Worm (Caenorhabditis elegans) whole organism, L3 larva: ENCODE data around the gene ZK813.5.
A peak's percentile ranks its signal among the peaks of the same experiment; 100 is the strongest.

Experiments used
- R02D3.7 ChIP-seq: fragments of 150-350 bp; optimal IDR thresholded peaks from 2 replicates; lab custom pipeline; 2014; ENCODE audit warnings: missing biosample characterization, missing genetic modification characterization
- ama-1 ChIP-seq: fragments of 150-350 bp; optimal IDR thresholded peaks from 2 replicates; lab custom pipeline; 2018
- ceh-28 ChIP-seq: fragments of 150-350 bp; optimal IDR thresholded peaks from 2 replicates; lab custom pipeline; 2014; ENCODE audit warnings: missing biosample characterization, missing genetic modification reagents, missing genetic modification characterization
- ceh-82 ChIP-seq: fragments of 150-350 bp; optimal IDR thresholded peaks from 2 replicates; lab custom pipeline; 2014; ENCODE audit warnings: missing biosample characterization, missing genetic modification characterization
- daf-12 ChIP-seq: fragments of 150-350 bp; optimal IDR thresholded peaks from 2 replicates; lab custom pipeline; 2014; ENCODE audit warnings: missing biosample characterization, missing genetic modification reagents, missing genetic modification characterization
- egl-27 ChIP-seq: sonication (generic microtip); optimal IDR thresholded peaks from 4 replicates; lab custom pipeline; 2017; ENCODE audit warnings: missing biosample characterization, missing genetic modification reagents, missing genetic modification characterization
- elt-1 ChIP-seq: fragments of 150-350 bp; optimal IDR thresholded peaks from 2 replicates; lab custom pipeline; 2014; ENCODE audit warnings: missing biosample characterization, missing genetic modification characterization
- elt-2 ChIP-seq: sonication (generic microtip); optimal IDR thresholded peaks from 2 replicates; lab custom pipeline; 2016; ENCODE audit warnings: missing genetic modification reagents, mild to moderate bottlenecking, missing genetic modification characterization, missing compliant biosample characterization
- eor-1 ChIP-seq, 2 experiments: fragments of 150-350 bp; optimal IDR thresholded peaks; 2 replicates each; lab custom pipeline; 2014 to 2018; ENCODE audit warnings: missing biosample characterization in 2 of 2, missing genetic modification characterization in 2 of 2
- fkh-10 ChIP-seq: sonication (generic microtip); optimal IDR thresholded peaks from 2 replicates; lab custom pipeline; 2017; ENCODE audit warnings: missing biosample characterization, missing genetic modification reagents, missing genetic modification characterization
- fkh-2 ChIP-seq: fragments of 150-350 bp; optimal IDR thresholded peaks from 2 replicates; lab custom pipeline; 2014; ENCODE audit warnings: missing biosample characterization, missing genetic modification reagents, missing genetic modification characterization
- fos-1 ChIP-seq: fragments of 150-350 bp; optimal IDR thresholded peaks from 2 replicates; lab custom pipeline; 2014; ENCODE audit warnings: missing biosample characterization, missing genetic modification characterization
- hmg-11 ChIP-seq: sonication (generic microtip); optimal IDR thresholded peaks from 2 replicates; lab custom pipeline; 2016; ENCODE audit warnings: missing genetic modification characterization, missing compliant biosample characterization
- jun-1 ChIP-seq: fragments of 150-350 bp; optimal IDR thresholded peaks from 2 replicates; lab custom pipeline; 2014; ENCODE audit warnings: missing biosample characterization, missing genetic modification reagents, missing genetic modification characterization
- lin-15B ChIP-seq: fragments of 150-350 bp; optimal IDR thresholded peaks from 2 replicates; lab custom pipeline; 2014; ENCODE audit warnings: missing biosample characterization, missing genetic modification characterization
- lin-39 ChIP-seq: fragments of 150-350 bp; optimal IDR thresholded peaks from 2 replicates; lab custom pipeline; 2018; ENCODE audit warnings: missing biosample characterization, missing genetic modification reagents, missing genetic modification characterization
- lsy-12 ChIP-seq: sonication (generic microtip); optimal IDR thresholded peaks from 2 replicates; lab custom pipeline; 2016; ENCODE audit warnings: mild to moderate bottlenecking, missing genetic modification characterization, missing compliant biosample characterization
- nfya-1 ChIP-seq: sonication (generic microtip); optimal IDR thresholded peaks from 2 replicates; lab custom pipeline; 2017; ENCODE audit warnings: missing genetic modification characterization, mild to moderate bottlenecking, missing compliant biosample characterization, antibody characterized with exemption, moderate library complexity; ENCODE audit not compliant: insufficient read depth
- nhr-11 ChIP-seq: fragments of 150-350 bp; optimal IDR thresholded peaks from 2 replicates; lab custom pipeline; 2014; ENCODE audit warnings: missing biosample characterization, missing genetic modification characterization
- nhr-237 ChIP-seq: fragments of 150-350 bp; optimal IDR thresholded peaks from 2 replicates; lab custom pipeline; 2014; ENCODE audit warnings: missing biosample characterization, missing genetic modification characterization
- nhr-25 ChIP-seq: sonication (generic microtip); optimal IDR thresholded peaks from 2 replicates; lab custom pipeline; 2017; ENCODE audit warnings: missing biosample characterization, missing genetic modification characterization
- nhr-28 ChIP-seq: fragments of 150-350 bp; optimal IDR thresholded peaks from 2 replicates; lab custom pipeline; 2014; ENCODE audit warnings: missing biosample characterization, missing genetic modification characterization
- nhr-43 ChIP-seq: sonication (generic microtip); optimal IDR thresholded peaks from 2 replicates; lab custom pipeline; 2016; ENCODE audit warnings: mild to moderate bottlenecking, missing genetic modification characterization, missing compliant biosample characterization; ENCODE audit not compliant: poor library complexity, severe bottlenecking
- nhr-67 ChIP-seq: fragments of 150-350 bp; optimal IDR thresholded peaks from 2 replicates; lab custom pipeline; 2014; ENCODE audit warnings: missing biosample characterization, missing genetic modification characterization
- nhr-76 ChIP-seq: fragments of 150-350 bp; sonication (generic microtip); optimal IDR thresholded peaks from 5 replicates; lab custom pipeline; 2014; ENCODE audit warnings: missing biosample characterization, missing genetic modification characterization
- nhr-77 ChIP-seq: fragments of 150-350 bp; optimal IDR thresholded peaks from 2 replicates; lab custom pipeline; 2014; ENCODE audit warnings: missing biosample characterization, missing genetic modification characterization
- pha-4 ChIP-seq: fragments of 150-350 bp; optimal IDR thresholded peaks from 2 replicates; lab custom pipeline; 2014; ENCODE audit warnings: missing biosample characterization, missing genetic modification reagents, missing genetic modification characterization
- pqm-1 ChIP-seq: fragments of 150-350 bp; optimal IDR thresholded peaks from 2 replicates; lab custom pipeline; 2017; ENCODE audit warnings: missing biosample characterization, missing genetic modification characterization, inconsistent platforms
- skn-1 ChIP-seq: fragments of 150-350 bp; optimal IDR thresholded peaks from 2 replicates; lab custom pipeline; 2014; ENCODE audit warnings: missing biosample characterization, missing genetic modification characterization
- snpc-4 ChIP-seq: fragments of 150-350 bp; optimal IDR thresholded peaks from 2 replicates; lab custom pipeline; 2014; ENCODE audit warnings: missing biosample characterization, missing genetic modification characterization
- unc-39 ChIP-seq: sonication (generic microtip); optimal IDR thresholded peaks from 4 replicates; lab custom pipeline; 2017; ENCODE audit warnings: missing biosample characterization, missing genetic modification characterization
- unc-62 ChIP-seq: fragments of 150-350 bp; sonication (generic microtip); optimal IDR thresholded peaks from 4 replicates; lab custom pipeline; 2014; ENCODE audit warnings: missing biosample characterization, missing genetic modification reagents, missing genetic modification characterization
- zag-1 ChIP-seq: fragments of 150-350 bp; optimal IDR thresholded peaks from 2 replicates; lab custom pipeline; 2014; ENCODE audit warnings: missing biosample characterization, missing genetic modification characterization
- ztf-11 ChIP-seq: fragments of 150-350 bp; optimal IDR thresholded peaks from 2 replicates; lab custom pipeline; 2014; ENCODE audit warnings: missing biosample characterization, missing genetic modification characterization

Gene ZK813.5

DNA sequence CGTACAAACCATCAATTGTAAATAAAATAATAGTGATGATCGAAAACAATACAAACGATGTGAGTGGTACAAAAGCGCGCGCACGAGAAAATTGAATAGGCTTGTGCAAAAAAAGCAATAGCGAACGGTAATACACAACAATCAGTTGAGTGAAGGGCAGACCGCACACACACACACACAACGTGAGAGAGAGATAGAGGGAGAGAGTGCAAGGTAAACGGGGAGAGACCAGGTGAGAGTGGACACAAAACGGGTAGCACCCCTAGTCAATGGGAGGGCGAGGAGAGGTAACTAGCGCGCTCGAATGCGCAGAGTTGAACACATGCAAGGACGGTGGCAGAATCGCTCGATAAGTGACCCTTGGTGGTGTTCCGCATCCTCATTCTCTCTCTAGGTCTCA lies 21.2 kb upstream of the ZK813.5 start:
- no peak for TF ChIP-seq nhr-11 (tag; lab: Kevin White, UChicago)
- TF ChIP-seq snpc-4 (tag; lab: Kevin White, UChicago), result peak; percentile 1
- no peak for TF ChIP-seq skn-1 (tag; lab: Kevin White, UChicago)
- TF ChIP-seq elt-2 (tag; lab: Kevin White, UChicago), result peak; percentile 49
- TF ChIP-seq pha-4 (tag; lab: Kevin White, UChicago), result peak; percentile 87
- TF ChIP-seq nhr-25 (tag; lab: Kevin White, UChicago), result peak; percentile 70
- TF ChIP-seq nhr-67 (tag; lab: Kevin White, UChicago), result no peak
- peak; percentile 21 for TF ChIP-seq lin-39 (tag; lab: Kevin White, UChicago)
- TF ChIP-seq fos-1 (tag; lab: Kevin White, UChicago), result no peak
- TF ChIP-seq egl-27 (tag; lab: Kevin White, UChicago), result peak; percentile 15
- peak; percentile 44 for TF ChIP-seq hmg-11 (tag; lab: Kevin White, UChicago)
- TF ChIP-seq nfya-1 (tag; lab: Kevin White, UChicago), result peak; percentile 23
- TF ChIP-seq nhr-76 (tag; lab: Kevin White, UChicago), result no peak
- TF ChIP-seq lsy-12 (tag; lab: Kevin White, UChicago), result no peak
- TF ChIP-seq, all 47 proteins: peak for 8

DNA sequence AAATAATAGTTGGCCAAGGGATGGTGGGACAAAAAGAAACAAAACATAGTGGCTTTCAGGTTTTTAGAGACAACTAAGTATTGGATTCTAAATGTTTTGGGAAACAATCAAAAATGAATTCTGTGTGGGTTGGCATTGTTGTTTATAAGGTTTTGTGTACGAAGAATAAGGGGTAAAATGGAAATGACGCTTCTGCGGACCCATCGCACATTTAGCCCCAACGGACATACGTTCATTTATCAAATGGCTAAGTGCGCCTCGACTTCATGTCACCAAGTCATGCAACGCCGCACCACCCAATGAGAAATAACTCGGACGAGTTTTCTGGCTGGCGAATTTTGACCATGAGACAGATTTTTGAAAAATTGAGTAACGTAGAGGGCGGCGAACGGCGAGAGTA lies 19.3 kb upstream of the ZK813.5 start:
- TF ChIP-seq unc-39 (tag; lab: Kevin White, UChicago) (no peak), zag-1 (tag; lab: Kevin White, UChicago) (no peak), ama-1 (lab: Kevin White, UChicago) (no peak), lin-39 (tag; lab: Kevin White, UChicago) (peak; percentile 82), nhr-77 (tag; lab: Kevin White, UChicago) (no peak), nhr-28 (tag; lab: Kevin White, UChicago) (no peak), R02D3.7 (tag; lab: Kevin White, UChicago) (no peak), ceh-82 (tag; lab: Kevin White, UChicago) (no peak), ceh-28 (tag; lab: Kevin White, UChicago) (no peak)

DNA sequence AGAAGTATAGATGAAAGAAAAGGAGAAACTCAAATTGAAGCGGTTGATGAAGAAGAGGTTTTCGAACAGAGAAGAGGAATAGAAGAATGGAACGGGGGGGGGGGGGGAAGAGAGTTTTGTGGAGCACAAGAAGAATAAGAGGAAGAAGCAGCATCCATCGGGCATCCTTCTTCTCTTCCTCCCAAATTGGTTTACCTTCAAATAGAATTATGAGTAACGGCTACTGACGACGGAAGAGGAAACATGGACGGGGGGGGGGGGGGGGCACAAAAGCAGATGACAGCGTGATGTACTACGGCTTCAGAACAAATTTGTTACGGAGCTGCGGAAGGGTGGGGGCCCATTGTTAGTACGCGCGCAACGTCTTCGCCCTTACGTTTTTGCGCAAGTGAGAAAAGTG lies 18.3 kb upstream of the ZK813.5 start:
- TF ChIP-seq fkh-10 (GFP tag; lab: Kevin White, UChicago), result peak; percentile 75
- TF ChIP-seq pqm-1 (tag; lab: Kevin White, UChicago), result no peak
- no peak for TF ChIP-seq unc-62 (GFP tag; lab: Kevin White, UChicago)

DNA sequence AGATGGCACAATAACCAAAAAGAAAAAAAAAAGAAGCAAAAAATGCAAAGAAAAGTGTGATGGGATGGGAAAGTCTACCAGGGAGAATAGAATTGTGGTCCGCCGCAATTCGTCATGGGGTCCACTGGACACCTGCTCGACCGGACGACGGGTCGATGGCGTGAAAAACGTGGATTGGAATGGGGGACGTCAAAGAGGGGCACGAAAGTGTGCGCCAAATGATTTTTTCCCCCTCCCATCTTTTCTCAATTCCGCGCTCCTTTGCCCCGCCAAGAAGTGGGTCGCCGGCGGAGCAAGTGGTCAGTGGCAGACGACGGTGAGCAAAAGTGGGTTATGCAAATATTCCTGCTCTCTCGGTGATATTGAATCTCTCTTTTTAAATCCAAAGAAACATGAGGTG lies 16.9 kb upstream of the ZK813.5 start:
- TF ChIP-seq ceh-28 (tag; lab: Kevin White, UChicago), result no peak
- no peak for TF ChIP-seq nhr-43
- TF ChIP-seq pqm-1 (tag; lab: Kevin White, UChicago), result no peak
- TF ChIP-seq nhr-67 (tag; lab: Kevin White, UChicago), result no peak
- TF ChIP-seq fkh-2 (tag; lab: Kevin White, UChicago), result no peak
- no peak for TF ChIP-seq daf-12 (tag; lab: Kevin White, UChicago)
- no peak for TF ChIP-seq ama-1 (lab: Kevin White, UChicago)
- TF ChIP-seq unc-39 (tag; lab: Kevin White, UChicago), result no peak
- TF ChIP-seq nhr-11 (tag; lab: Kevin White, UChicago), result no peak
- no peak for TF ChIP-seq skn-1 (tag; lab: Kevin White, UChicago)
- no peak for TF ChIP-seq nhr-237
- no peak for TF ChIP-seq hmg-11 (tag; lab: Kevin White, UChicago)
- no peak for TF ChIP-seq eor-1 (tag; optimal IDR thresholded peaks at IDR 0.05; lab: Kevin White, UChicago)

DNA sequence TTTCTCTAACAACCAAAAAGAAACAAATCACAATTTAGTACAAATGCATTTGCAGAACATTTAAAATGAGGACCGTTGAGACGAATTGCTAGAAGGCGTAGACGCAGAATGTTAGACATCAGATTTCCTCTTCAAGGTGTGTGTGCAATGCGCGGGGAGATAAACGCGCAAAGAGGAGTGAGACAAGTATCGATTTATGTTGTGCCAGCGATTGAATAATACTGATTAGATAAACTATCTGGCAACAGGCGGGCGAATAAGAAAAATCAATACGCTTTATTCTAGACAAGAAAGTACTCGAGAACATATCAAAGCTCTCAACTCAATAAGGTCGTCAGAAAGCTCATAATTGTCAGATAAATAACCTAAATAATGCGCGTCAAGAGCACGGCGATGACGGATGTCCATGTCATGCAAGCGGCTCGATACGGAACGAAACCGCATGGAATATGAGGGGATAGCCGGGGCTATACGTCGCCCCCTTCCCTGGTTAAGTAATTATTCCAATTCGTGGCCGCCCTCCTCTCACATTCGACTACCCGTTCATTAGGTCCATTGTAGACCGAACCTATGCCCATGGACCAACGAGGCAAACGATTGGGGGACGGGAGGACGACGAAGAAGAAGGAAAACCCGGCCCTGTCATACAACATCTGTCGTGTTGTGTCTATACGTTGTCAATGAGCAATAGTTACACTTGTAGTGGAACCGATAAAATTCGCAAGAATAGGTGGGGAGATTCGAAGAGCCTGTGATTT lies 16.2 kb upstream of the ZK813.5 start:
- no peak for TF ChIP-seq jun-1 (tag; lab: Kevin White, UChicago)
- TF ChIP-seq ztf-11 (tag; lab: Kevin White, UChicago), result no peak
- TF ChIP-seq daf-12 (tag; lab: Kevin White, UChicago), result no peak
- no peak for TF ChIP-seq zag-1 (tag; lab: Kevin White, UChicago)
- TF ChIP-seq unc-62 (GFP tag; lab: Kevin White, UChicago), result no peak
- no peak for TF ChIP-seq nhr-43
- TF ChIP-seq nhr-28 (tag; lab: Kevin White, UChicago), result no peak
- no peak for TF ChIP-seq lin-39 (tag; lab: Kevin White, UChicago)
- no peak for TF ChIP-seq lin-15B (tag; lab: Kevin White, UChicago)
- TF ChIP-seq pha-4 (tag; lab: Kevin White, UChicago), result no peak
- TF ChIP-seq ama-1 (lab: Kevin White, UChicago), result no peak
- no peak for TF ChIP-seq pqm-1 (tag; lab: Kevin White, UChicago)
- TF ChIP-seq nhr-237, result no peak
- TF ChIP-seq elt-1 (tag; lab: Kevin White, UChicago), result no peak
- TF ChIP-seq nhr-11 (tag; lab: Kevin White, UChicago), result no peak
